Fruit fly (Drosophila melanogaster) whole organism, embryonic: ENCODE data around the gene Gale.

ENCODE experiments used
- rib ChIP-seq: fragments of 200-800 bp; sonication (Bioruptor generic); IDR thresholded peaks from 2 replicates; pipeline ENCODE4 v1.3.6; 2022; ENCODE audit warnings: missing biosample characterization, missing genetic modification characterization
- usp ChIP-seq: fragments of >200 bp; optimal IDR thresholded peaks from 2 replicates; lab custom pipeline; 2017; ENCODE audit warnings: missing biosample characterization, missing genetic modification characterization

DNA sequence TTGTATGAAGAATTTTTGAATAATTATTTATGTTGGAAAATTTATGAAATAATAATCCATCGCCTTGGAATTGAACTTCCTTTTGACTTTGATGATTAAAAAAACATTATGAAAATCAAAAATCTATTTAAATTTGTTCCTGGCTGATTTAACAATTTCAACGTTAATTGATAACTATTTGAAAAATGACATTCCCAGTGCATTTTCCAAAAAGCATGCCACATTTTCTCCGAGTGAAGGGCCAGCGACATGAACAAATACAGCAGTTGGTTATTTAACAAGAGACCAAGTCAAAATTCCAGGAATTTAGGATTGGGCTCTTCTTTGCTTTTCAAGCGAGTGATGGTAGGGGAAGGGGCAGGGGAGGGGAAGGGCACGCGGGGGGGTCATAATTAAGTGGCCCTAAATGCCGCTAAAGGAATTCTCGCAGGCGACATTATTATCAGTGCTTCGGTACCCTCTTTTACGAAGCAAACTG is 26.0 kb upstream of the Gale start:
- TF ChIP-seq rib, result no peak
- no peak for TF ChIP-seq usp (GFP tag; lab: Kevin White, UChicago)
